Worm (Caenorhabditis elegans) whole organism, young adult: Measurements from ENCODE around the gene T23B12.6.

Experiments used
- F39B2.1 ChIP-seq: fragments of 200-800 bp; sonication (Bioruptor generic); IDR thresholded peaks from 2 replicates; pipeline ENCODE4 v1.3.6; 2022; ENCODE audit warnings: missing genetic modification reagents, missing genetic modification characterization, missing compliant biosample characterization
- lsl-1 ChIP-seq: fragments of 200-800 bp; sonication (Bioruptor generic); optimal IDR thresholded peaks from 2 replicates; lab custom pipeline; 2018; ENCODE audit warnings: mild to moderate bottlenecking, missing genetic modification characterization, moderate library complexity, missing compliant biosample characterization
- mel-28 ChIP-seq: sonication (generic microtip); optimal IDR thresholded peaks from 2 replicates; lab custom pipeline; 2016; ENCODE audit warnings: borderline replicate concordance, mild to moderate bottlenecking, missing genetic modification characterization, missing compliant biosample characterization

ce11 chrV:8424840-8425814, 35.1 kb downstream of the T23B12.6 start:
- TF ChIP-seq mel-28 (tag; lab: Kevin White, UChicago), result no peak
- TF ChIP-seq F39B2.1, result no peak
- TF ChIP-seq lsl-1, result peak; percentile 96
